Worm (Caenorhabditis elegans) whole organism, L4/young adult: ENCODE measurements around the gene cept-2.

ENCODE experiments used
- W03F9.2 ChIP-seq: fragments of 150-350 bp; optimal IDR thresholded peaks from 2 replicates; lab custom pipeline; 2014; ENCODE audit warnings: missing biosample characterization, missing genetic modification characterization
- dao-5 ChIP-seq: sonication (generic microtip); optimal IDR thresholded peaks from 2 replicates; lab custom pipeline; 2016; ENCODE audit warnings: missing genotype, missing genetic modification characterization, moderate library complexity, missing compliant biosample characterization
- him-1 ChIP-seq: sonication (generic microtip); optimal IDR thresholded peaks from 2 replicates; lab custom pipeline; 2016; ENCODE audit warnings: missing genotype, missing genetic modification reagents, missing genetic modification characterization, missing compliant biosample characterization

The cept-2 gene

ce11 chrV:14378986-14379385, 31.4 kb downstream of the cept-2 start, which contains the start of gene npr-43:
TSS of gene npr-43 (minus strand) at chrV:14379086.
- TF ChIP-seq W03F9.2 (tag; lab: Kevin White, UChicago) (no peak), him-1 (tag; lab: Kevin White, UChicago) (no peak), dao-5 (tag; lab: Kevin White, UChicago) (no peak)

- TF ChIP-seq W03F9.2 (tag; lab: Kevin White, UChicago) (no peak), him-1 (tag; lab: Kevin White, UChicago) (no peak), dao-5 (tag; lab: Kevin White, UChicago) (no peak)
These were observed 32.7 kb downstream of the cept-2 start for ce11 chrV:14380242-14380641.

ce11 chrV:14391830-14392229, 44.3 kb downstream of the cept-2 start, which contains the start of gene C15H11.10:
TSS of gene C15H11.10 (plus strand) at chrV:14392130.
- no peak for TF ChIP-seq W03F9.2 (tag; lab: Kevin White, UChicago)

ce11 chrV:14393504-14393903, 45.9 kb downstream of the cept-2 start, which contains the start of gene C15H11.1:
TSS of gene C15H11.1 (plus strand) at chrV:14393804.
- TF ChIP-seq him-1 (tag; lab: Kevin White, UChicago) (no peak), W03F9.2 (tag; lab: Kevin White, UChicago) (no peak), dao-5 (tag; lab: Kevin White, UChicago) (no peak)

ce11 chrV:14394743-14395142, 47.2 kb downstream of the cept-2 start, which contains the start of gene C15H11.13:
TSS of gene C15H11.13 (plus strand) at chrV:14395043.
- TF ChIP-seq dao-5 (tag; lab: Kevin White, UChicago) (no peak), W03F9.2 (tag; lab: Kevin White, UChicago) (no peak), him-1 (tag; lab: Kevin White, UChicago) (no peak)

- TF ChIP-seq W03F9.2 (tag; lab: Kevin White, UChicago) (no peak), him-1 (tag; lab: Kevin White, UChicago) (no peak), dao-5 (tag; lab: Kevin White, UChicago) (no peak)
These were observed 48.6 kb downstream of the cept-2 start for ce11 chrV:14396123-14396669.
